Fruit fly (Drosophila melanogaster) whole organism, embryonic: Measurements from ENCODE around the gene CG3104.

Experiments used
- Aef1 ChIP-seq: fragments of 200-800 bp; sonication (Bioruptor generic); IDR thresholded peaks from 3 replicates; pipeline ENCODE4 v1.3.6; 2022; ENCODE audit warnings: missing biosample characterization, missing genetic modification characterization
- Asciz ChIP-seq: fragments of 200-800 bp; sonication (Bioruptor generic); optimal IDR thresholded peaks from 2 replicates; lab custom pipeline; 2017; ENCODE audit warnings: missing biosample characterization, mild to moderate bottlenecking, missing genetic modification characterization, missing genetic modification reagents
- Awh ChIP-seq: fragments of 200-800 bp; sonication (Bioruptor generic); IDR thresholded peaks from 2 replicates; pipeline ENCODE4, ENCODE4 v1.3.6; 2022; ENCODE audit warnings: missing biosample characterization, missing genetic modification characterization
- Bgb ChIP-seq: fragments of 200-800 bp; sonication (Bioruptor generic); IDR thresholded peaks from 2 replicates; pipeline ENCODE4 v1.3.6; 2022; ENCODE audit warnings: missing biosample characterization, missing genetic modification characterization; ENCODE audit not compliant: partially characterized antibody
- CG11695 ChIP-seq: fragments of 200-800 bp; sonication (Bioruptor generic); IDR thresholded peaks from 3 replicates; pipeline ENCODE4 v1.3.6; 2022; ENCODE audit warnings: missing biosample characterization, missing genetic modification characterization
- CG13775 ChIP-seq: fragments of 200-800 bp; sonication (Bioruptor generic); optimal IDR thresholded peaks from 3 replicates; lab custom pipeline; 2017; ENCODE audit warnings: missing biosample characterization, mild to moderate bottlenecking, missing genetic modification characterization
- CG17385 ChIP-seq: fragments of 200-800 bp; sonication (Bioruptor generic); optimal IDR thresholded peaks from 3 replicates; lab custom pipeline; 2018; ENCODE audit warnings: missing biosample characterization, mild to moderate bottlenecking, missing genetic modification characterization
- CG18599 ChIP-seq: fragments of 200-800 bp; sonication (Bioruptor generic); optimal IDR thresholded peaks from 3 replicates; lab custom pipeline; 2017; ENCODE audit warnings: missing biosample characterization, missing genetic modification characterization, mild to moderate bottlenecking, moderate library complexity, missing genetic modification reagents
- CG30403 ChIP-seq: fragments of 200-800 bp; sonication (Bioruptor generic); optimal IDR thresholded peaks from 3 replicates; lab custom pipeline; 2016; ENCODE audit warnings: missing biosample characterization, missing genetic modification characterization
- CG33557 ChIP-seq: fragments of 200-800 bp; sonication (Bioruptor generic); optimal IDR thresholded peaks from 2 replicates; lab custom pipeline; 2019; ENCODE audit warnings: missing biosample characterization, mild to moderate bottlenecking, missing genetic modification characterization, moderate library complexity
- CG4360 ChIP-seq: fragments of 200-800 bp; sonication (Bioruptor generic); IDR thresholded peaks from 2 replicates; pipeline ENCODE4 v1.3.6; 2022; ENCODE audit warnings: missing biosample characterization, missing genetic modification characterization
- CG6272 ChIP-seq: fragments of 200-800 bp; sonication (Bioruptor generic); IDR thresholded peaks from 2 replicates; pipeline ENCODE4 v1.3.6; 2022; ENCODE audit warnings: missing biosample characterization, missing genetic modification characterization
- Dad ChIP-seq: fragments of 200-800 bp; sonication (Bioruptor generic); optimal IDR thresholded peaks from 3 replicates; lab custom pipeline; 2016; ENCODE audit warnings: missing biosample characterization, missing genetic modification characterization
- Deaf1 ChIP-seq: fragments of 200-800 bp; optimal IDR thresholded peaks from 3 replicates; lab custom pipeline; 2019; ENCODE audit warnings: missing biosample characterization, mild to moderate bottlenecking, missing genetic modification characterization, moderate library complexity
- Drgx ChIP-seq: fragments of 200-800 bp; sonication (Bioruptor generic); IDR thresholded peaks from 2 replicates; pipeline ENCODE4 v1.3.6; 2022; ENCODE audit warnings: missing biosample characterization, missing genetic modification characterization
- E2f1 ChIP-seq: fragments of 200-800 bp; sonication (Bioruptor generic); IDR thresholded peaks from 2 replicates; pipeline ENCODE4 v1.3.6; 2022; ENCODE audit warnings: missing biosample characterization, missing genetic modification characterization
- Gug ChIP-seq: fragments of 200-800 bp; sonication (Bioruptor generic); IDR thresholded peaks from 4 replicates; pipeline ENCODE4 v1.3.6; 2022; ENCODE audit warnings: missing biosample characterization, missing genetic modification characterization
- Hand ChIP-seq: fragments of 200-800 bp; sonication (Bioruptor generic); optimal IDR thresholded peaks from 2 replicates; lab custom pipeline; 2017; ENCODE audit warnings: mild to moderate bottlenecking, missing biosample characterization, missing genetic modification reagents, missing genetic modification characterization
- Hey ChIP-seq: fragments of 200-800 bp; sonication (Bioruptor generic); optimal IDR thresholded peaks from 3 replicates; lab custom pipeline; 2018; ENCODE audit warnings: missing biosample characterization, mild to moderate bottlenecking, missing genetic modification characterization
- MTF-1 ChIP-seq: fragments of 200-800 bp; sonication (Bioruptor generic); optimal IDR thresholded peaks from 2 replicates; lab custom pipeline; 2018; ENCODE audit warnings: missing biosample characterization, mild to moderate bottlenecking, missing genetic modification characterization, borderline replicate concordance
- Mad ChIP-seq: fragments of 200-800 bp; sonication (Bioruptor generic); optimal IDR thresholded peaks from 2 replicates; lab custom pipeline; 2016; ENCODE audit warnings: missing biosample characterization, missing genetic modification characterization
- Med ChIP-seq: fragments of 200-800 bp; sonication (Bioruptor generic); peaks from one replicate; lab custom pipeline; 2016; ENCODE audit warnings: missing biosample characterization, missing genetic modification characterization, mild to moderate bottlenecking, inconsistent platforms, moderate library complexity
- Myb ChIP-seq: fragments of 200-800 bp; sonication (Bioruptor generic); optimal IDR thresholded peaks from 2 replicates; lab custom pipeline; 2016; ENCODE audit warnings: missing biosample characterization, missing genetic modification characterization
- NC2α ChIP-seq: fragments of 200-800 bp; sonication (Bioruptor generic); optimal IDR thresholded peaks from 2 replicates; lab custom pipeline; 2016; ENCODE audit warnings: missing biosample characterization, missing genetic modification characterization
- Optix ChIP-seq: fragments of 200-800 bp; sonication (Bioruptor generic); IDR thresholded peaks from 3 replicates; pipeline ENCODE4 v1.3.6; 2022; ENCODE audit warnings: missing biosample characterization, missing genetic modification characterization
- Rx ChIP-seq: fragments of 200-800 bp; sonication (Bioruptor generic); IDR thresholded peaks from 2 replicates; pipeline ENCODE4 v1.3.6; 2022; ENCODE audit warnings: missing biosample characterization, missing genetic modification characterization
- Sin3A ChIP-seq: fragments of >200 bp; optimal IDR thresholded peaks from 2 replicates; lab custom pipeline; 2018
- Trl ChIP-seq, 3 experiments: fragments of >200 bp in 2 of 3; fragments of 200-800 bp in 1 of 3; sonication (Bioruptor generic) in 1 of 3; optimal IDR thresholded peaks; 2 replicates in 1 of 3; 3 replicates in 2 of 3; lab custom pipeline; 2016 to 2017; ENCODE audit warnings: missing biosample characterization in 1 of 3, missing genetic modification characterization in 1 of 3
- Xrp1 ChIP-seq: fragments of 200-800 bp; sonication (Bioruptor generic); IDR thresholded peaks from 2 replicates; pipeline ENCODE4 v1.3.6; 2022; ENCODE audit warnings: missing biosample characterization, missing genetic modification characterization
- abd-A ChIP-seq: fragments of 200-800 bp; sonication (Bioruptor generic); optimal IDR thresholded peaks from 3 replicates; lab custom pipeline; 2019; ENCODE audit warnings: missing biosample characterization, mild to moderate bottlenecking, missing genetic modification characterization, moderate library complexity
- cg ChIP-seq: fragments of 200-800 bp; sonication (Bioruptor generic); optimal IDR thresholded peaks from 3 replicates; lab custom pipeline; 2019; ENCODE audit warnings: missing biosample characterization, mild to moderate bottlenecking, missing genetic modification characterization, moderate library complexity
- chif ChIP-seq, 2 experiments: fragments of 200-800 bp; sonication (Bioruptor generic); optimal IDR thresholded peaks; 3 replicates each; lab custom pipeline; 2016; ENCODE audit warnings: missing biosample characterization in 2 of 2, missing genetic modification characterization in 2 of 2
- chm ChIP-seq: fragments of 200-800 bp; sonication (Bioruptor generic); IDR thresholded peaks from 2 replicates; pipeline ENCODE4 v1.3.6; 2022; ENCODE audit warnings: missing biosample characterization, missing genetic modification characterization
- ci ChIP-seq: fragments of 200-800 bp; sonication (Bioruptor generic); IDR thresholded peaks from 3 replicates; pipeline ENCODE4 v1.3.6; 2022; ENCODE audit warnings: missing biosample characterization, missing genetic modification characterization
- croc ChIP-seq: fragments of 200-800 bp; sonication (Bioruptor generic); conservative IDR thresholded peaks from 3 replicates; pipeline ENCODE4 v1.3.6; 2022; ENCODE audit warnings: missing biosample characterization, missing genetic modification characterization
- da ChIP-seq: fragments of 200-800 bp; sonication (Bioruptor generic); optimal IDR thresholded peaks from 2 replicates; lab custom pipeline; 2016; ENCODE audit warnings: missing biosample characterization, missing genetic modification characterization
- eve ChIP-seq, 2 experiments: fragments of >200 bp; optimal IDR thresholded peaks; 2 replicates each; lab custom pipeline; 2017; ENCODE audit warnings: missing biosample characterization in 2 of 2, missing genetic modification characterization in 2 of 2
- fd102C ChIP-seq: fragments of 200-800 bp; sonication (Bioruptor generic); optimal IDR thresholded peaks from 2 replicates; lab custom pipeline; 2018; ENCODE audit warnings: missing biosample characterization, mild to moderate bottlenecking, missing genetic modification characterization, moderate library complexity
- fd64A ChIP-seq: fragments of 200-800 bp; sonication (Bioruptor generic); optimal IDR thresholded peaks from 3 replicates; lab custom pipeline; 2018; ENCODE audit warnings: missing biosample characterization, mild to moderate bottlenecking, missing genetic modification characterization
- gcm ChIP-seq: fragments of 200-800 bp; sonication (Bioruptor generic); optimal IDR thresholded peaks from 2 replicates; lab custom pipeline; 2019; ENCODE audit warnings: missing biosample characterization, mild to moderate bottlenecking, missing genetic modification characterization, moderate library complexity
- peb ChIP-seq: fragments of 200-800 bp; sonication (Bioruptor generic); IDR thresholded peaks from 2 replicates; pipeline ENCODE4 v1.3.6; 2022; ENCODE audit warnings: missing biosample characterization, missing genetic modification characterization
- pros ChIP-seq: fragments of 200-800 bp; sonication (Bioruptor generic); optimal IDR thresholded peaks from 3 replicates; lab custom pipeline; 2019; ENCODE audit warnings: missing biosample characterization, mild to moderate bottlenecking, missing genetic modification characterization, moderate library complexity
- sens ChIP-seq: fragments of 200-800 bp; sonication (Bioruptor generic); peaks from one replicate; lab custom pipeline; 2016; ENCODE audit warnings: missing biosample characterization, missing genetic modification characterization
- tgo ChIP-seq: fragments of 200-800 bp; sonication (Bioruptor generic); IDR thresholded peaks from 3 replicates; pipeline ENCODE4 v1.3.6; 2022; ENCODE audit warnings: missing biosample characterization, missing genetic modification characterization
- twi ChIP-seq: fragments of 200-800 bp; optimal IDR thresholded peaks from 2 replicates; lab custom pipeline; 2019; ENCODE audit warnings: missing biosample characterization, mild to moderate bottlenecking, missing genetic modification characterization, moderate library complexity
- tx ChIP-seq: fragments of 200-800 bp; sonication (Bioruptor generic); optimal IDR thresholded peaks from 2 replicates; lab custom pipeline; 2016; ENCODE audit warnings: missing biosample characterization, missing genetic modification characterization
- yki ChIP-seq: fragments of >200 bp; optimal IDR thresholded peaks from 3 replicates; lab custom pipeline; 2018
- zf30C ChIP-seq: fragments of 200-800 bp; sonication (Bioruptor generic); optimal IDR thresholded peaks from 3 replicates; lab custom pipeline; 2018; ENCODE audit warnings: missing biosample characterization, mild to moderate bottlenecking, missing genetic modification characterization

Gene CG3104

dm6 chr2L:2897024-2897549 lies 41.5 kb upstream of the CG3104 start (continued):
- TF ChIP-seq eve (GFP tag; optimal IDR thresholded peaks at IDR 0.05; lab: Kevin White, UChicago) (peak in 1 of 2 experiments; percentile 95), fd64A (GFP tag; lab: Kevin White, UChicago) (peak; percentile 62), Awh (peak; percentile 78)

- TF ChIP-seq Hey (tag; lab: Kevin White, UChicago) (peak; percentile 14), Gug (GFP tag; lab: Robert Waterston, UW) (no peak), MTF-1 (GFP tag; lab: Kevin White, UChicago) (no peak), pros (GFP tag; lab: Kevin White, UChicago) (peak; percentile 18), Deaf1 (tag; lab: Kevin White, UChicago) (peak; percentile 13), abd-A (tag; lab: Kevin White, UChicago) (peak; percentile 56), tgo (GFP tag; lab: Robert Waterston, UW) (no peak), Dad (GFP tag; lab: Kevin White, UChicago) (no peak), CG18599 (GFP tag; lab: Kevin White, UChicago) (no peak), Hand (GFP tag; lab: Kevin White, UChicago) (no peak), Aef1 (no peak), eve (GFP tag; optimal IDR thresholded peaks at IDR 0.05; lab: Kevin White, UChicago) (no peak), twi (tag; lab: Kevin White, UChicago) (no peak), CG33557 (GFP tag; lab: Kevin White, UChicago) (no peak), sens (GFP tag; lab: Kevin White, UChicago) (peak; percentile 56), Optix (GFP tag; lab: Robert Waterston, UW) (no peak), Myb (GFP tag; lab: Kevin White, UChicago) (no peak), NC2α (GFP tag; lab: Kevin White, UChicago) (no peak)
Observed at dm6 chr2L:2894356-2894755, 38.8 kb upstream of the CG3104 start.

dm6 chr2L:2891200-2891599 lies 35.6 kb upstream of the CG3104 start:
- TF ChIP-seq Rx, result no peak
- no peak for TF ChIP-seq CG13775 (GFP tag; lab: Kevin White, UChicago)
- TF ChIP-seq zf30C (GFP tag; lab: Kevin White, UChicago), result no peak
- TF ChIP-seq Trl (optimal IDR thresholded peaks at IDR 0.05; lab: Kevin White, UChicago), result peak; percentile 2 to 15
- no peak for TF ChIP-seq Trl (GFP tag; optimal IDR thresholded peaks at IDR 0.05; lab: Kevin White, UChicago)
- TF ChIP-seq Med (GFP tag; lab: Kevin White, UChicago), result peak; percentile 19
- TF ChIP-seq gcm (GFP tag; lab: Kevin White, UChicago), result no peak
- TF ChIP-seq croc (GFP tag; lab: Robert Waterston, UW), result no peak
- no peak for TF ChIP-seq Sin3A (lab: Kevin White, UChicago)
- no peak for TF ChIP-seq tx (GFP tag; lab: Kevin White, UChicago)
- no peak for TF ChIP-seq CG11695 (GFP tag; lab: Robert Waterston, UW)
- no peak for TF ChIP-seq peb (GFP tag; lab: Robert Waterston, UW)
- TF ChIP-seq E2f1 (GFP tag; lab: Robert Waterston, UW), result no peak
- TF ChIP-seq ci (GFP tag; lab: Robert Waterston, UW), result 0 out of 3 replicates have a peak, but pooled peaks have one; percentile 39
- peak; percentile 45 for TF ChIP-seq cg (GFP tag; lab: Kevin White, UChicago)
- no peak for TF ChIP-seq Mad (GFP tag; lab: Kevin White, UChicago)
- 0 out of 2 replicates have a peak, but pooled peaks have one; percentile 9 for TF ChIP-seq Bgb (GFP tag; lab: Robert Waterston, UW)
- no peak for TF ChIP-seq Asciz (GFP tag; lab: Kevin White, UChicago)
- no peak for TF ChIP-seq pros (GFP tag; lab: Kevin White, UChicago)
- TF ChIP-seq CG4360 (GFP tag; lab: Robert Waterston, UW), result 0 out of 2 replicates have a peak, but pooled peaks have one; percentile 12
- no peak for TF ChIP-seq da (GFP tag; lab: Kevin White, UChicago)
- no peak for TF ChIP-seq yki (lab: Kevin White, UChicago)
- TF ChIP-seq CG6272 (GFP tag; lab: Robert Waterston, UW), result no peak
- no peak for TF ChIP-seq chif (GFP tag; optimal IDR thresholded peaks at IDR 0.05; lab: Kevin White, UChicago)
- TF ChIP-seq Xrp1 (GFP tag; lab: Robert Waterston, UW), result 0 out of 2 replicates have a peak, but pooled peaks have one; percentile 18
- TF ChIP-seq CG17385 (GFP tag; lab: Kevin White, UChicago), result no peak
- TF ChIP-seq Drgx (GFP tag; lab: Robert Waterston, UW), result no peak
- TF ChIP-seq chm (GFP tag; lab: Robert Waterston, UW), result 0 out of 2 replicates have a peak, but pooled peaks have one; percentile 23
- TF ChIP-seq CG30403 (GFP tag; lab: Kevin White, UChicago), result no peak
- no peak for TF ChIP-seq fd102C (GFP tag; lab: Kevin White, UChicago)
- TF ChIP-seq sens (GFP tag; lab: Kevin White, UChicago), result peak; percentile 81
